Fruit fly (Drosophila melanogaster) whole organism, embryonic: ENCODE measurements around the gene Ptp99A.
A peak's percentile ranks its signal among the peaks of the same experiment; 100 is the strongest.

Experiments
- CG10959 ChIP-seq: fragments of 200-800 bp; sonication (Bioruptor generic); IDR thresholded peaks from 2 replicates; pipeline ENCODE4 v1.3.6; 2022; ENCODE audit warnings: missing biosample characterization, missing genetic modification characterization
- CG10979 ChIP-seq: fragments of 200-800 bp; sonication (Bioruptor generic); optimal IDR thresholded peaks from 2 replicates; lab custom pipeline; 2018; ENCODE audit warnings: missing biosample characterization, mild to moderate bottlenecking, missing genetic modification characterization, moderate library complexity
- CG11504 ChIP-seq: fragments of 200-800 bp; sonication (Bioruptor generic); optimal IDR thresholded peaks from 3 replicates; lab custom pipeline; 2019; ENCODE audit warnings: missing biosample characterization, mild to moderate bottlenecking, missing genetic modification characterization, moderate library complexity
- CG12155 ChIP-seq: fragments of 200-800 bp; sonication (Bioruptor generic); optimal IDR thresholded peaks from 3 replicates; lab custom pipeline; 2016; ENCODE audit warnings: missing biosample characterization, missing genetic modification characterization
- CG13287 ChIP-seq: fragments of 200-800 bp; sonication (Bioruptor generic); IDR thresholded peaks from 2 replicates; pipeline ENCODE4 v1.3.6; 2022; ENCODE audit warnings: missing biosample characterization, missing genetic modification characterization; ENCODE audit not compliant: partially characterized antibody
- CG15269 ChIP-seq: fragments of 200-800 bp; sonication (Bioruptor generic); optimal IDR thresholded peaks from 2 replicates; lab custom pipeline; 2018; ENCODE audit warnings: missing biosample characterization, mild to moderate bottlenecking, missing genetic modification characterization, moderate library complexity
- CG17612 ChIP-seq: fragments of 200-800 bp; sonication (Bioruptor generic); IDR thresholded peaks from 2 replicates; pipeline ENCODE4 v1.3.6; 2022; ENCODE audit warnings: missing biosample characterization, missing genetic modification characterization
- CG1832 ChIP-seq: fragments of 200-800 bp; sonication (Bioruptor generic); optimal IDR thresholded peaks from 2 replicates; lab custom pipeline; 2017; ENCODE audit warnings: missing biosample characterization, mild to moderate bottlenecking, missing genetic modification characterization, inconsistent platforms
- CG32767 ChIP-seq: fragments of 200-800 bp; sonication (Bioruptor generic); IDR thresholded peaks from 2 replicates; pipeline ENCODE4 v1.3.6; 2022; ENCODE audit warnings: missing biosample characterization, missing genetic modification characterization
- CG4328 ChIP-seq: fragments of 200-800 bp; sonication (Bioruptor generic); optimal IDR thresholded peaks from 3 replicates; lab custom pipeline; 2017; ENCODE audit warnings: missing biosample characterization, missing genetic modification reagents, missing genetic modification characterization
- CG4360 ChIP-seq: fragments of 200-800 bp; sonication (Bioruptor generic); IDR thresholded peaks from 2 replicates; pipeline ENCODE4 v1.3.6; 2022; ENCODE audit warnings: missing biosample characterization, missing genetic modification characterization
- CG6689 ChIP-seq: fragments of 200-800 bp; sonication (Bioruptor generic); IDR thresholded peaks from 2 replicates; pipeline ENCODE4 v1.3.6; 2022; ENCODE audit warnings: missing biosample characterization, missing genetic modification characterization
- D ChIP-seq, 2 experiments: fragments of 200-800 bp in 1 of 2; fragments of >200 bp in 1 of 2; sonication (Bioruptor generic) in 1 of 2; optimal IDR thresholded peaks; 2 replicates in 1 of 2; 3 replicates in 1 of 2; lab custom pipeline; 2017; ENCODE audit warnings: mild to moderate bottlenecking in 1 of 2, missing biosample characterization in 1 of 2, missing genetic modification characterization in 1 of 2, missing genetic modification reagents in 1 of 2
- Dll ChIP-seq: fragments of 200-800 bp; sonication (Bioruptor generic); IDR thresholded peaks from 4 replicates; pipeline ENCODE4 v1.3.6; 2022; ENCODE audit warnings: missing biosample characterization, missing genetic modification characterization; ENCODE audit not compliant: partially characterized antibody
- Dp ChIP-seq: fragments of 200-800 bp; sonication (Bioruptor generic); optimal IDR thresholded peaks from 2 replicates; lab custom pipeline; 2018; ENCODE audit warnings: missing biosample characterization, mild to moderate bottlenecking, missing genetic modification characterization, moderate library complexity
- Drgx ChIP-seq: fragments of 200-800 bp; sonication (Bioruptor generic); IDR thresholded peaks from 2 replicates; pipeline ENCODE4 v1.3.6; 2022; ENCODE audit warnings: missing biosample characterization, missing genetic modification characterization
- HLHmδ ChIP-seq: fragments of 200-800 bp; sonication (Bioruptor generic); optimal IDR thresholded peaks from 2 replicates; lab custom pipeline; 2018; ENCODE audit warnings: missing biosample characterization, mild to moderate bottlenecking, missing genetic modification characterization, moderate library complexity
- Jarid2 ChIP-seq: fragments of 200-800 bp; sonication (Bioruptor generic); optimal IDR thresholded peaks from 3 replicates; lab custom pipeline; 2017; ENCODE audit warnings: mild to moderate bottlenecking, missing biosample characterization, missing genetic modification reagents, missing genetic modification characterization
- MESR4 ChIP-seq: fragments of 200-800 bp; sonication (Bioruptor generic); optimal IDR thresholded peaks from 2 replicates; lab custom pipeline; 2018; ENCODE audit warnings: missing biosample characterization, mild to moderate bottlenecking, missing genetic modification characterization, moderate library complexity
- Mrtf ChIP-seq: fragments of 200-800 bp; sonication (Bioruptor generic); IDR thresholded peaks from 3 replicates; pipeline ENCODE4 v1.3.6; 2022; ENCODE audit warnings: missing biosample characterization, missing genetic modification characterization
- Rfx ChIP-seq: fragments of 200-800 bp; sonication (Bioruptor generic); IDR thresholded peaks from 2 replicates; pipeline ENCODE4 v1.3.6; 2022; ENCODE audit warnings: missing biosample characterization, missing genetic modification characterization
- Rx ChIP-seq: fragments of 200-800 bp; sonication (Bioruptor generic); IDR thresholded peaks from 2 replicates; pipeline ENCODE4 v1.3.6; 2022; ENCODE audit warnings: missing biosample characterization, missing genetic modification characterization
- cg ChIP-seq: fragments of 200-800 bp; sonication (Bioruptor generic); optimal IDR thresholded peaks from 3 replicates; lab custom pipeline; 2019; ENCODE audit warnings: missing biosample characterization, mild to moderate bottlenecking, missing genetic modification characterization, moderate library complexity
- ci ChIP-seq: fragments of 200-800 bp; sonication (Bioruptor generic); IDR thresholded peaks from 3 replicates; pipeline ENCODE4 v1.3.6; 2022; ENCODE audit warnings: missing biosample characterization, missing genetic modification characterization
- croc ChIP-seq: fragments of 200-800 bp; sonication (Bioruptor generic); conservative IDR thresholded peaks from 3 replicates; pipeline ENCODE4 v1.3.6; 2022; ENCODE audit warnings: missing biosample characterization, missing genetic modification characterization
- da ChIP-seq: fragments of 200-800 bp; sonication (Bioruptor generic); optimal IDR thresholded peaks from 2 replicates; lab custom pipeline; 2016; ENCODE audit warnings: missing biosample characterization, missing genetic modification characterization
- fd64A ChIP-seq: fragments of 200-800 bp; sonication (Bioruptor generic); optimal IDR thresholded peaks from 3 replicates; lab custom pipeline; 2018; ENCODE audit warnings: missing biosample characterization, mild to moderate bottlenecking, missing genetic modification characterization
- fru ChIP-seq: fragments of >200 bp; optimal IDR thresholded peaks from 2 replicates; lab custom pipeline; 2017
- gsb-n ChIP-seq: fragments of 200-800 bp; sonication (Bioruptor generic); optimal IDR thresholded peaks from 3 replicates; lab custom pipeline; 2018; ENCODE audit warnings: missing biosample characterization, mild to moderate bottlenecking, missing genetic modification characterization
- hbn ChIP-seq: fragments of 200-800 bp; sonication (Bioruptor generic); IDR thresholded peaks from 2 replicates; pipeline ENCODE4 v1.3.6; 2022; ENCODE audit warnings: missing biosample characterization, missing genetic modification characterization; ENCODE audit not compliant: partially characterized antibody
- lov ChIP-seq, 2 experiments: fragments of 200-800 bp in 1 of 2; fragments of >200 bp in 1 of 2; sonication (Bioruptor generic) in 1 of 2; IDR thresholded peaks in 1 of 2; optimal IDR thresholded peaks in 1 of 2; 2 replicates in 1 of 2; 3 replicates in 1 of 2; pipeline versions ENCODE4 v1.3.6 to Lab custom; 2017 to 2022; ENCODE audit warnings: missing biosample characterization in 1 of 2, missing genetic modification characterization in 1 of 2
- nom ChIP-seq: fragments of 200-800 bp; sonication (Bioruptor generic); optimal IDR thresholded peaks from 2 replicates; lab custom pipeline; 2017; ENCODE audit warnings: missing biosample characterization, missing genetic modification characterization, mild to moderate bottlenecking, moderate library complexity, missing genetic modification reagents
- onecut ChIP-seq: fragments of 200-800 bp; sonication (Bioruptor generic); IDR thresholded peaks from 2 replicates; pipeline ENCODE4 v1.3.6; 2022; ENCODE audit warnings: missing biosample characterization, missing genetic modification characterization
- prd ChIP-seq, 3 experiments: fragments of >200 bp in 2 of 3; fragments of 200-800 bp in 1 of 3; sonication (Bioruptor generic) in 1 of 3; optimal IDR thresholded peaks in 2 of 3; IDR thresholded peaks in 1 of 3; 2 replicates in 2 of 3; 3 replicates in 1 of 3; pipeline versions ENCODE4 v1.3.6 to Lab custom; 2017 to 2022; ENCODE audit warnings: missing biosample characterization in 1 of 3, missing genetic modification characterization in 1 of 3
- pros ChIP-seq: fragments of 200-800 bp; sonication (Bioruptor generic); optimal IDR thresholded peaks from 3 replicates; lab custom pipeline; 2019; ENCODE audit warnings: missing biosample characterization, mild to moderate bottlenecking, missing genetic modification characterization, moderate library complexity
- row ChIP-seq: fragments of 200-800 bp; sonication (Bioruptor generic); IDR thresholded peaks from 3 replicates; pipeline ENCODE4 v1.3.6; 2022; ENCODE audit warnings: missing biosample characterization, missing genetic modification characterization
- sens ChIP-seq: fragments of 200-800 bp; sonication (Bioruptor generic); peaks from one replicate; lab custom pipeline; 2016; ENCODE audit warnings: missing biosample characterization, missing genetic modification characterization
- sens-2 ChIP-seq: fragments of 200-800 bp; sonication (Bioruptor generic); IDR thresholded peaks from 2 replicates; pipeline ENCODE4 v1.3.6; 2022; ENCODE audit warnings: missing biosample characterization, missing genetic modification characterization
- sim ChIP-seq: fragments of 200-800 bp; sonication (Bioruptor generic); IDR thresholded peaks from 2 replicates; pipeline ENCODE4 v1.3.6; 2022; ENCODE audit warnings: missing biosample characterization, missing genetic modification characterization
- sqz ChIP-seq: fragments of 200-800 bp; sonication (Bioruptor generic); optimal IDR thresholded peaks from 3 replicates; lab custom pipeline; 2018; ENCODE audit warnings: missing biosample characterization, mild to moderate bottlenecking, missing genetic modification characterization
- tap ChIP-seq: fragments of 200-800 bp; optimal IDR thresholded peaks from 3 replicates; lab custom pipeline; 2019; ENCODE audit warnings: missing biosample characterization, mild to moderate bottlenecking, missing genetic modification characterization, moderate library complexity
- tio ChIP-seq: fragments of 200-800 bp; sonication (Bioruptor generic); optimal IDR thresholded peaks from 2 replicates; lab custom pipeline; 2017; ENCODE audit warnings: missing biosample characterization, missing genetic modification characterization, inconsistent platforms
- zen2 ChIP-seq: fragments of 200-800 bp; sonication (Bioruptor generic); IDR thresholded peaks from 3 replicates; pipeline ENCODE4 v1.3.6; 2022; ENCODE audit warnings: missing biosample characterization, missing genetic modification characterization; ENCODE audit not compliant: partially characterized antibody

Gene Ptp99A

dm6 chr3R:29375397-29376014 is 1.9 kb upstream of the Ptp99A start:
- TF ChIP-seq CG15269 (tag; lab: Kevin White, UChicago) (no peak), CG17612 (GFP tag; lab: Robert Waterston, UW) (no peak), croc (GFP tag; lab: Robert Waterston, UW) (no peak), pros (GFP tag; lab: Kevin White, UChicago) (peak; percentile 72), gsb-n (tag; lab: Kevin White, UChicago) (peak; percentile 96), CG4360 (GFP tag; lab: Robert Waterston, UW) (peak; percentile 63), D (optimal IDR thresholded peaks at IDR 0.05; lab: Kevin White, UChicago) (no peak), D (GFP tag; optimal IDR thresholded peaks at IDR 0.05; lab: Kevin White, UChicago) (peak; percentile 3), sqz (GFP tag; lab: Kevin White, UChicago) (peak; percentile 3)
- TF ChIP-seq, all 482 proteins: peak for 5

dm6 chr3R:29421254-29421653 is 43.8 kb downstream of the Ptp99A start:
- TF ChIP-seq CG10959 (GFP tag; lab: Robert Waterston, UW) (0 out of 2 replicates have a peak, but pooled peaks have one; percentile 6), prd (optimal IDR thresholded peaks at IDR 0.05; lab: Kevin White, UChicago) (no peak), prd (GFP tag; IDR thresholded peaks at IDR 0.05; lab: Robert Waterston, UW) (peak; percentile 72; the same call in 2 of the 3 replicates), Rx (GFP tag; lab: Robert Waterston, UW) (0 out of 2 replicates have a peak, but pooled peaks have one; percentile 17), CG6689 (0 out of 2 replicates have a peak, but pooled peaks have one; percentile 17), Mrtf (GFP tag; lab: Robert Waterston, UW) (no peak), lov (optimal IDR thresholded peaks at IDR 0.05; lab: Kevin White, UChicago) (no peak), lov (GFP tag; IDR thresholded peaks at IDR 0.05; lab: Robert Waterston, UW) (no peak), row (0 out of 3 replicates have a peak, but pooled peaks have one; percentile 16), tap (no peak)
- TF ChIP-seq, all 482 proteins: peak for 5

DNA sequence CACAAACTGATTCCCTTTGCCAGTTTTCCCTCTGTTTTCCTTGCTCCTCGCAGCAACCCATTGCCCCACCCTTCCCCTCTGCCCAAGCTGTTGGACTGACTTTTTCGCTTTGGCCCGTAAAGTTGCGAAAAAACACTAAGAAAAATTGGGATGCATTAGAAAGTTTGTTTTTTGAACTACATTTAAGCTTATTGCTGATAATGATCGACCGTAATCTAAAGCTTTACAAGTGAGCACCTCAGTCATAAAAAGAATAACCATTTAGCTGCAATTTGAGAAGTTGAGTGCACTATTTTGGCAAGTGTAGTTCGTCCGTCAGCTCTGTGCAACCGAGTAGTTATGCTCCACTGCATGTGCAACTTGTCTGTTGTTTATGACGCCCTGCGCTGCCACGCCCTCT is 72.9 kb downstream of the Ptp99A start:
- TF ChIP-seq da (GFP tag; lab: Kevin White, UChicago) (no peak), Jarid2 (GFP tag; lab: Kevin White, UChicago) (no peak), Drgx (GFP tag; lab: Robert Waterston, UW) (peak; percentile 52; the same call in 1 of the 2 replicates)

- TF ChIP-seq CG12155 (peak; percentile 98), CG1832 (GFP tag; lab: Kevin White, UChicago) (peak; percentile 35), onecut (GFP tag; lab: Robert Waterston, UW) (peak; percentile 3; the same call in 1 of the 2 replicates), fd64A (no peak), MESR4 (GFP tag; lab: Kevin White, UChicago) (peak; percentile 1), Rfx (GFP tag; lab: Robert Waterston, UW) (0 out of 2 replicates have a peak, but pooled peaks have one; percentile 16), cg (GFP tag; lab: Kevin White, UChicago) (peak; percentile 37), Dll (peak; percentile 38; the same call in 1 of the 4 replicates), ci (GFP tag; lab: Robert Waterston, UW) (peak; percentile 42; the same call in 1 of the 3 replicates), Dp (peak; percentile 81), CG13287 (GFP tag; lab: Robert Waterston, UW) (peak; percentile 29), sens-2 (GFP tag; lab: Robert Waterston, UW) (no peak), HLHmδ (peak; percentile 13), fru (peak; percentile 47), CG11504 (tag; lab: Kevin White, UChicago) (peak; percentile 4), zen2 (peak; percentile 31; the same call in 1 of the 3 replicates), CG10979 (tag; lab: Kevin White, UChicago) (no peak), nom (GFP tag; lab: Kevin White, UChicago) (peak; percentile 12), hbn (GFP tag; lab: Robert Waterston, UW) (peak; percentile 33; the same call in 1 of the 2 replicates), CG4328 (GFP tag; lab: Kevin White, UChicago) (no peak), sens (peak; percentile 35), CG32767 (GFP tag; lab: Robert Waterston, UW) (peak; percentile 28; the same call in 1 of the 2 replicates), tio (GFP tag; lab: Kevin White, UChicago) (no peak), sim (GFP tag; lab: Robert Waterston, UW) (no peak)
Measured at dm6 chr3R:29457215-29457614, 79.8 kb downstream of the Ptp99A start.
